Fruit fly (Drosophila melanogaster) whole organism, embryonic: ENCODE results near the gene CG3040.

Source experiments
- Atf-2 ChIP-seq: fragments of 200-800 bp; sonication (Bioruptor generic); optimal IDR thresholded peaks from 2 replicates; lab custom pipeline; 2016; ENCODE audit warnings: missing biosample characterization, missing genetic modification characterization
- CG10366 ChIP-seq: fragments of 200-800 bp; sonication (Bioruptor generic); IDR thresholded peaks from 2 replicates; pipeline ENCODE4 v1.3.6; 2022; ENCODE audit warnings: missing biosample characterization, missing genetic modification characterization
- CG10565 ChIP-seq: fragments of 200-800 bp; sonication (Bioruptor generic); optimal IDR thresholded peaks from 3 replicates; lab custom pipeline; 2016; ENCODE audit warnings: missing biosample characterization, mild to moderate bottlenecking, missing genetic modification characterization
- CG10654 ChIP-seq: fragments of 200-800 bp; sonication (Bioruptor generic); optimal IDR thresholded peaks from 2 replicates; lab custom pipeline; 2016; ENCODE audit warnings: missing biosample characterization, missing genetic modification characterization
- CG12155 ChIP-seq: fragments of 200-800 bp; sonication (Bioruptor generic); optimal IDR thresholded peaks from 3 replicates; lab custom pipeline; 2016; ENCODE audit warnings: missing biosample characterization, missing genetic modification characterization
- CG13123 ChIP-seq: fragments of 200-800 bp; sonication (Bioruptor generic); optimal IDR thresholded peaks from 2 replicates; lab custom pipeline; 2016; ENCODE audit warnings: missing biosample characterization, missing genetic modification characterization
- CG14050 ChIP-seq: fragments of 200-800 bp; sonication (Bioruptor generic); IDR thresholded peaks from 3 replicates; pipeline ENCODE4 v1.3.6; 2022; ENCODE audit warnings: missing biosample characterization, missing genetic modification characterization
- CG15011 ChIP-seq: fragments of 200-800 bp; sonication (Bioruptor generic); optimal IDR thresholded peaks from 3 replicates; lab custom pipeline; 2018; ENCODE audit warnings: missing biosample characterization, mild to moderate bottlenecking, missing genetic modification characterization
- CG17361 ChIP-seq: fragments of 200-800 bp; sonication (Bioruptor generic); IDR thresholded peaks from 3 replicates; pipeline ENCODE4 v1.3.6; 2022; ENCODE audit warnings: missing biosample characterization, missing genetic modification characterization
- CG18011 ChIP-seq: fragments of 200-800 bp; sonication (Bioruptor generic); optimal IDR thresholded peaks from 2 replicates; lab custom pipeline; 2017; ENCODE audit warnings: missing biosample characterization, missing genetic modification characterization, mild to moderate bottlenecking, moderate library complexity, missing genotype
- CG18764 ChIP-seq: fragments of 200-800 bp; sonication (Bioruptor generic); optimal IDR thresholded peaks from 3 replicates; lab custom pipeline; 2016; ENCODE audit warnings: missing biosample characterization, missing genetic modification characterization
- CG2116 ChIP-seq: fragments of 200-800 bp; sonication (Bioruptor generic); optimal IDR thresholded peaks from 3 replicates; lab custom pipeline; 2018; ENCODE audit warnings: missing biosample characterization, mild to moderate bottlenecking, missing genetic modification characterization
- CG2129 ChIP-seq: fragments of 200-800 bp; sonication (Bioruptor generic); IDR thresholded peaks from 2 replicates; pipeline ENCODE4 v1.3.6; 2022; ENCODE audit warnings: missing biosample characterization, missing genetic modification characterization; ENCODE audit not compliant: partially characterized antibody
- CG34224 ChIP-seq: fragments of 200-800 bp; sonication (Bioruptor generic); IDR thresholded peaks from 3 replicates; pipeline ENCODE4 v1.3.6; 2022; ENCODE audit warnings: missing biosample characterization, missing genetic modification characterization; ENCODE audit not compliant: partially characterized antibody
- CG4404 ChIP-seq: fragments of 200-800 bp; sonication (Bioruptor generic); IDR thresholded peaks from 2 replicates; pipeline ENCODE4 v1.3.6; 2022; ENCODE audit warnings: missing biosample characterization, missing genetic modification characterization
- CG6689 ChIP-seq: fragments of 200-800 bp; sonication (Bioruptor generic); IDR thresholded peaks from 2 replicates; pipeline ENCODE4 v1.3.6; 2022; ENCODE audit warnings: missing biosample characterization, missing genetic modification characterization
- CG7745 ChIP-seq: fragments of 200-800 bp; sonication (Bioruptor generic); optimal IDR thresholded peaks from 2 replicates; lab custom pipeline; 2018; ENCODE audit warnings: missing biosample characterization, mild to moderate bottlenecking, missing genetic modification characterization, moderate library complexity
- CG7786 ChIP-seq: fragments of 200-800 bp; sonication (Bioruptor generic); optimal IDR thresholded peaks from 2 replicates; lab custom pipeline; 2016; ENCODE audit warnings: missing biosample characterization, missing genetic modification characterization
- CG7963 ChIP-seq: fragments of 200-800 bp; sonication (Bioruptor generic); IDR thresholded peaks from 3 replicates; pipeline ENCODE4 v1.3.6; 2022; ENCODE audit warnings: missing biosample characterization, missing genetic modification characterization; ENCODE audit not compliant: partially characterized antibody
- CG8281 ChIP-seq: fragments of 200-800 bp; sonication (Bioruptor generic); optimal IDR thresholded peaks from 2 replicates; lab custom pipeline; 2018; ENCODE audit warnings: missing biosample characterization, mild to moderate bottlenecking, missing genetic modification characterization, moderate library complexity
- CG8765 ChIP-seq: fragments of 200-800 bp; sonication (Bioruptor generic); IDR thresholded peaks from 2 replicates; pipeline ENCODE4 v1.3.6; 2022; ENCODE audit warnings: missing biosample characterization, missing genetic modification characterization
- Camta ChIP-seq: fragments of 200-800 bp; sonication (Bioruptor generic); optimal IDR thresholded peaks from 2 replicates; lab custom pipeline; 2016; ENCODE audit warnings: missing biosample characterization, missing genetic modification characterization
- CkIIα-i1 ChIP-seq: fragments of 200-800 bp; sonication (Bioruptor generic); IDR thresholded peaks from 2 replicates; pipeline ENCODE4 v1.3.6; 2022; ENCODE audit warnings: missing biosample characterization, missing genetic modification characterization
- Dip3 ChIP-seq: fragments of 200-800 bp; sonication (Bioruptor generic); optimal IDR thresholded peaks from 3 replicates; lab custom pipeline; 2016; ENCODE audit warnings: missing biosample characterization, missing genetic modification characterization
- GATAe ChIP-seq: fragments of 200-800 bp; sonication (Bioruptor generic); conservative IDR thresholded peaks from 2 replicates; pipeline ENCODE4 v1.3.6; 2022; ENCODE audit warnings: missing biosample characterization, missing genetic modification characterization
- Hr39 ChIP-seq: fragments of >200 bp; optimal IDR thresholded peaks from 2 replicates; lab custom pipeline; 2017
- Max ChIP-seq: fragments of 200-800 bp; sonication (Bioruptor generic); optimal IDR thresholded peaks from 2 replicates; lab custom pipeline; 2016; ENCODE audit warnings: missing biosample characterization, mild to moderate bottlenecking, missing genetic modification characterization
- NC2β ChIP-seq: fragments of 200-800 bp; sonication (Bioruptor generic); optimal IDR thresholded peaks from 2 replicates; lab custom pipeline; 2016; ENCODE audit warnings: missing biosample characterization, missing genetic modification characterization
- Pdp1 ChIP-seq, 2 experiments: fragments of 200-800 bp; sonication (Bioruptor generic); optimal IDR thresholded peaks; 3 replicates each; lab custom pipeline; 2016; ENCODE audit warnings: missing biosample characterization in 2 of 2, missing genetic modification characterization in 2 of 2, mild to moderate bottlenecking in 1 of 2, moderate library complexity in 1 of 2
- Sox102F ChIP-seq: fragments of 200-800 bp; sonication (Bioruptor generic); optimal IDR thresholded peaks from 2 replicates; lab custom pipeline; 2018; ENCODE audit warnings: missing biosample characterization, mild to moderate bottlenecking, missing genetic modification characterization, moderate library complexity
- TFAM ChIP-seq: fragments of 200-800 bp; sonication (Bioruptor generic); optimal IDR thresholded peaks from 2 replicates; lab custom pipeline; 2017; ENCODE audit warnings: missing biosample characterization, missing genetic modification characterization, inconsistent platforms
- Usf ChIP-seq: fragments of 200-800 bp; sonication (Bioruptor generic); optimal IDR thresholded peaks from 2 replicates; lab custom pipeline; 2017; ENCODE audit warnings: missing genotype, missing biosample characterization, missing genetic modification characterization
- ap ChIP-seq: fragments of 200-800 bp; sonication (Bioruptor generic); IDR thresholded peaks from 2 replicates; pipeline ENCODE4 v1.3.6; 2022; ENCODE audit warnings: missing biosample characterization, missing genetic modification characterization
- ase ChIP-seq: fragments of 200-800 bp; sonication (Bioruptor generic); IDR thresholded peaks from 3 replicates; pipeline ENCODE4 v1.3.6; 2022; ENCODE audit warnings: missing biosample characterization, missing genetic modification characterization
- bsh ChIP-seq, 2 experiments: fragments of 200-800 bp; sonication (Bioruptor generic); optimal IDR thresholded peaks; 2 replicates each; lab custom pipeline; 2017 to 2018; ENCODE audit warnings: mild to moderate bottlenecking in 2 of 2, missing biosample characterization in 2 of 2, missing genetic modification characterization in 2 of 2, moderate library complexity in 1 of 2
- cas ChIP-seq: fragments of 200-800 bp; sonication (Bioruptor generic); IDR thresholded peaks from 2 replicates; pipeline ENCODE4 v1.3.6; 2022; ENCODE audit warnings: missing biosample characterization, missing genetic modification characterization
- chif ChIP-seq, 2 experiments: fragments of 200-800 bp; sonication (Bioruptor generic); optimal IDR thresholded peaks; 3 replicates each; lab custom pipeline; 2016; ENCODE audit warnings: missing biosample characterization in 2 of 2, missing genetic modification characterization in 2 of 2
- chm ChIP-seq: fragments of 200-800 bp; sonication (Bioruptor generic); IDR thresholded peaks from 2 replicates; pipeline ENCODE4 v1.3.6; 2022; ENCODE audit warnings: missing biosample characterization, missing genetic modification characterization
- ci ChIP-seq: fragments of 200-800 bp; sonication (Bioruptor generic); IDR thresholded peaks from 3 replicates; pipeline ENCODE4 v1.3.6; 2022; ENCODE audit warnings: missing biosample characterization, missing genetic modification characterization
- dan ChIP-seq: fragments of 200-800 bp; sonication (Bioruptor generic); IDR thresholded peaks from 2 replicates; pipeline ENCODE4 v1.3.6; 2022; ENCODE audit warnings: missing biosample characterization, missing genetic modification characterization
- exex ChIP-seq: fragments of 200-800 bp; sonication (Bioruptor generic); optimal IDR thresholded peaks from 4 replicates; lab custom pipeline; 2018; ENCODE audit warnings: missing biosample characterization, mild to moderate bottlenecking, missing genetic modification characterization, moderate library complexity
- ftz-f1 ChIP-seq: fragments of 200-800 bp; sonication (Bioruptor generic); optimal IDR thresholded peaks from 2 replicates; lab custom pipeline; 2016; ENCODE audit warnings: missing biosample characterization, missing genetic modification characterization
- jumu ChIP-seq: fragments of 200-800 bp; sonication (Bioruptor generic); optimal IDR thresholded peaks from 3 replicates; lab custom pipeline; 2016; ENCODE audit warnings: missing biosample characterization, missing genetic modification characterization
- kah ChIP-seq: fragments of 200-800 bp; sonication (Bioruptor generic); optimal IDR thresholded peaks from 2 replicates; lab custom pipeline; 2018; ENCODE audit warnings: missing biosample characterization, mild to moderate bottlenecking, missing genetic modification characterization
- lmd ChIP-seq: fragments of 200-800 bp; sonication (Bioruptor generic); IDR thresholded peaks from 2 replicates; pipeline ENCODE4 v1.3.6; 2022; ENCODE audit warnings: missing biosample characterization, missing genetic modification characterization
- lola ChIP-seq, 3 experiments: fragments of >200 bp in 2 of 3; fragments of 200-800 bp in 1 of 3; sonication (Bioruptor generic) in 1 of 3; optimal IDR thresholded peaks; 2 replicates each; lab custom pipeline; 2017 to 2019; ENCODE audit warnings: missing biosample characterization in 3 of 3, missing genetic modification characterization in 3 of 3, mild to moderate bottlenecking in 1 of 3, moderate library complexity in 1 of 3
- mam ChIP-seq: fragments of 200-800 bp; sonication (Bioruptor generic); optimal IDR thresholded peaks from 3 replicates; lab custom pipeline; 2016; ENCODE audit warnings: missing biosample characterization, missing genetic modification characterization
- nmo ChIP-seq: fragments of 200-800 bp; sonication (Bioruptor generic); optimal IDR thresholded peaks from 2 replicates; lab custom pipeline; 2018; ENCODE audit warnings: missing biosample characterization, mild to moderate bottlenecking, missing genetic modification characterization, moderate library complexity
- pfk ChIP-seq: fragments of 200-800 bp; sonication (Bioruptor generic); optimal IDR thresholded peaks from 2 replicates; lab custom pipeline; 2018; ENCODE audit warnings: missing biosample characterization, mild to moderate bottlenecking, missing genetic modification characterization, moderate library complexity

CG3040 gene

dm6 chrX:7013320-7014214 lies 40.4 kb upstream of the CG3040 start, which contains the start of the genes CG3032 and CG4593 (continued):
- TF ChIP-seq CkIIα-i1 (GFP tag; lab: Robert Waterston, UW) (no peak), ap (GFP tag; lab: Robert Waterston, UW) (peak; percentile 66), CG10366 (GFP tag; lab: Robert Waterston, UW) (peak; percentile 92), lmd (GFP tag; lab: Robert Waterston, UW) (peak; percentile 91), CG18764 (peak; percentile 59), CG17361 (GFP tag; lab: Robert Waterston, UW) (peak; percentile 81), CG14050 (GFP tag; lab: Robert Waterston, UW) (peak; percentile 83), chif (GFP tag; optimal IDR thresholded peaks at IDR 0.05; lab: Kevin White, UChicago) (peak; percentile 48 to 71), lola (GFP tag; optimal IDR thresholded peaks at IDR 0.05; lab: Kevin White, UChicago) (peak in 1 of 3 experiments; percentile 42), jumu (GFP tag; lab: Kevin White, UChicago) (peak; percentile 57), CG15011 (GFP tag; lab: Kevin White, UChicago) (peak; percentile 61), Max (peak; percentile 80), chm (GFP tag; lab: Robert Waterston, UW) (peak; percentile 66; the same call in 1 of the 2 replicates), bsh (GFP tag; optimal IDR thresholded peaks at IDR 0.05; lab: Kevin White, UChicago) (peak; percentile 47 to 79), CG18011 (GFP tag; lab: Kevin White, UChicago) (peak; percentile 79), exex (tag; lab: Kevin White, UChicago) (peak; percentile 23), Camta (peak; percentile 53), ci (GFP tag; lab: Robert Waterston, UW) (peak; percentile 89), Pdp1 (GFP tag; optimal IDR thresholded peaks at IDR 0.05; lab: Kevin White, UChicago) (peak; percentile 75 to 80), Usf (GFP tag; lab: Kevin White, UChicago) (peak; percentile 25), CG7963 (GFP tag; lab: Robert Waterston, UW) (no peak), GATAe (peak; percentile 73), CG34224 (GFP tag; lab: Robert Waterston, UW) (no peak), CG10654 (GFP tag; lab: Kevin White, UChicago) (peak; percentile 69), CG8281 (tag; lab: Kevin White, UChicago) (peak; percentile 15), TFAM (GFP tag; lab: Kevin White, UChicago) (no peak), mam (GFP tag; lab: Kevin White, UChicago) (peak; percentile 89), nmo (GFP tag; lab: Kevin White, UChicago) (peak; percentile 88), Atf-2 (GFP tag; lab: Kevin White, UChicago) (peak; percentile 44), CG12155 (GFP tag; lab: Kevin White, UChicago) (peak; percentile 85), CG4404 (GFP tag; lab: Robert Waterston, UW) (peak; percentile 76), ase (peak; percentile 86), CG10565 (GFP tag; lab: Kevin White, UChicago) (no peak), CG13123 (GFP tag; lab: Kevin White, UChicago) (peak; percentile 14), Dip3 (GFP tag; lab: Kevin White, UChicago) (peak; percentile 86), cas (GFP tag; lab: Robert Waterston, UW) (peak; percentile 70), CG7745 (tag; lab: Kevin White, UChicago) (no peak), dan (GFP tag; lab: Robert Waterston, UW) (peak; percentile 48; the same call in 1 of the 2 replicates), Hr39 (no peak), CG6689 (GFP tag; lab: Robert Waterston, UW) (peak; percentile 87), CG8765 (GFP tag; lab: Robert Waterston, UW) (peak; percentile 75; the same call in 1 of the 2 replicates), Sox102F (peak; percentile 85), CG7786 (GFP tag; lab: Kevin White, UChicago) (peak; percentile 72), ftz-f1 (no peak), CG2116 (GFP tag; lab: Kevin White, UChicago) (peak; percentile 57), pfk (GFP tag; lab: Kevin White, UChicago) (no peak), CG2129 (GFP tag; lab: Robert Waterston, UW) (no peak), kah (GFP tag; lab: Kevin White, UChicago) (no peak), NC2β (GFP tag; lab: Kevin White, UChicago) (peak; percentile 67)
